Fruit fly (Drosophila melanogaster) whole organism, pupa: ENCODE data around the gene usp.

Source experiments
- CG10348 ChIP-seq: fragments of 200-800 bp; sonication (Bioruptor generic); IDR thresholded peaks from 2 replicates; pipeline ENCODE4 v1.3.6; 2022; ENCODE audit warnings: missing biosample characterization, missing genetic modification characterization
- CG12605 ChIP-seq: fragments of 200-800 bp; sonication (Bioruptor generic); IDR thresholded peaks from 2 replicates; pipeline ENCODE4 v1.3.6; 2022; ENCODE audit warnings: missing biosample characterization, missing genetic modification characterization
- CG13204 ChIP-seq: fragments of 200-800 bp; sonication (Bioruptor generic); optimal IDR thresholded peaks from 2 replicates; lab custom pipeline; 2018; ENCODE audit warnings: missing biosample characterization, mild to moderate bottlenecking, missing genetic modification characterization, moderate library complexity
- CG14655 ChIP-seq: fragments of 200-800 bp; sonication (Bioruptor generic); optimal IDR thresholded peaks from 3 replicates; lab custom pipeline; 2017; ENCODE audit warnings: mild to moderate bottlenecking, missing biosample characterization, missing genetic modification reagents, missing genetic modification characterization
- CG15710 ChIP-seq: fragments of 200-800 bp; sonication (Bioruptor generic); optimal IDR thresholded peaks from 2 replicates; lab custom pipeline; 2018; ENCODE audit warnings: missing biosample characterization, mild to moderate bottlenecking, missing genetic modification characterization, moderate library complexity
- CG17806 ChIP-seq: fragments of 200-800 bp; sonication (Bioruptor generic); optimal IDR thresholded peaks from 2 replicates; lab custom pipeline; 2018; ENCODE audit warnings: missing biosample characterization, mild to moderate bottlenecking, missing genetic modification characterization, moderate library complexity
- CG32121 ChIP-seq: fragments of 200-800 bp; sonication (Bioruptor generic); IDR thresholded peaks from 2 replicates; pipeline ENCODE4 v1.3.6; 2022; ENCODE audit warnings: missing biosample characterization, missing genetic modification characterization
- CG34367 ChIP-seq: fragments of 200-800 bp; sonication (Bioruptor generic); optimal IDR thresholded peaks from 2 replicates; lab custom pipeline; 2018; ENCODE audit warnings: missing biosample characterization, mild to moderate bottlenecking, missing genetic modification characterization
- CG4496 ChIP-seq: fragments of 200-800 bp; sonication (Bioruptor generic); IDR thresholded peaks from 3 replicates; pipeline ENCODE4 v1.3.6; 2022; ENCODE audit warnings: missing biosample characterization, missing genetic modification characterization
- CG8159 ChIP-seq: fragments of 200-800 bp; sonication (Bioruptor generic); optimal IDR thresholded peaks from 3 replicates; lab custom pipeline; 2018; ENCODE audit warnings: missing biosample characterization, mild to moderate bottlenecking, missing genetic modification characterization, moderate library complexity
- CG8301 ChIP-seq: fragments of 200-800 bp; sonication (Bioruptor generic); optimal IDR thresholded peaks from 2 replicates; lab custom pipeline; 2018; ENCODE audit warnings: missing biosample characterization, mild to moderate bottlenecking, missing genetic modification characterization
- CG9948 ChIP-seq: fragments of 200-800 bp; sonication (Bioruptor generic); optimal IDR thresholded peaks from 2 replicates; lab custom pipeline; 2018; ENCODE audit warnings: missing biosample characterization, mild to moderate bottlenecking, missing genetic modification characterization, moderate library complexity
- D1 ChIP-seq: fragments of 200-800 bp; sonication (Bioruptor generic); optimal IDR thresholded peaks from 2 replicates; lab custom pipeline; 2018; ENCODE audit warnings: missing biosample characterization, mild to moderate bottlenecking, missing genetic modification characterization, moderate library complexity
- EcR ChIP-seq: fragments of 200-800 bp; sonication (Bioruptor generic); optimal IDR thresholded peaks from 3 replicates; lab custom pipeline; 2019; ENCODE audit warnings: missing biosample characterization, missing genetic modification characterization, mild to moderate bottlenecking, moderate library complexity, missing genetic modification reagents
- Ets98B ChIP-seq: fragments of 200-800 bp; sonication (Bioruptor generic); IDR thresholded peaks from 2 replicates; pipeline ENCODE4 v1.3.6; 2022; ENCODE audit warnings: missing biosample characterization, missing genetic modification characterization
- Pif1A ChIP-seq: fragments of 200-800 bp; sonication (Bioruptor generic); optimal IDR thresholded peaks from 3 replicates; lab custom pipeline; 2016; ENCODE audit warnings: missing biosample characterization, missing genetic modification characterization
- Pif1B ChIP-seq: fragments of 200-800 bp; sonication (Bioruptor generic); optimal IDR thresholded peaks from 3 replicates; lab custom pipeline; 2016; ENCODE audit warnings: missing biosample characterization, missing genetic modification characterization
- Snoo ChIP-seq: fragments of 200-800 bp; sonication (Bioruptor generic); optimal IDR thresholded peaks from 3 replicates; lab custom pipeline; 2017; ENCODE audit warnings: missing biosample characterization, mild to moderate bottlenecking, missing genetic modification characterization, inconsistent platforms
- fd96Ca ChIP-seq: fragments of 200-800 bp; sonication (Bioruptor generic); IDR thresholded peaks from 3 replicates; pipeline ENCODE4 v1.3.6; 2022; ENCODE audit warnings: missing biosample characterization, missing genetic modification characterization
- gl ChIP-seq: fragments of 200-800 bp; sonication (Bioruptor generic); optimal IDR thresholded peaks from 2 replicates; lab custom pipeline; 2018; ENCODE audit warnings: missing biosample characterization, mild to moderate bottlenecking, missing genetic modification characterization
- rn ChIP-seq: fragments of 200-800 bp; sonication (Bioruptor generic); IDR thresholded peaks from 2 replicates; pipeline ENCODE4 v1.3.6; 2022; ENCODE audit warnings: missing biosample characterization, missing genetic modification characterization

Gene usp

dm6 chrX:2048778-2049686, 6.9 kb upstream of the usp start:
- TF ChIP-seq Ets98B (GFP tag; lab: Robert Waterston, UW) (peak; percentile 43; the same call in 1 of the 2 replicates), CG10348 (GFP tag; lab: Robert Waterston, UW) (no peak), CG13204 (GFP tag; lab: Kevin White, UChicago) (no peak), CG8301 (tag; lab: Kevin White, UChicago) (no peak), CG4496 (GFP tag; lab: Robert Waterston, UW) (peak; percentile 55; the same call in 2 of the 3 replicates), CG34367 (no peak), fd96Ca (GFP tag; lab: Robert Waterston, UW) (0 out of 3 replicates have a peak, but pooled peaks have one; percentile 35), CG8159 (tag; lab: Kevin White, UChicago) (no peak)

dm6 chrX:2043660-2044397, 1.7 kb upstream of the usp start, which contains the start of gene CG4325:
TSS of gene CG4325 (minus strand) at chrX:2043818.
- TF ChIP-seq gl (tag; lab: Kevin White, UChicago) (no peak), D1 (tag; lab: Kevin White, UChicago) (no peak), CG8159 (tag; lab: Kevin White, UChicago) (no peak), Snoo (tag; lab: Kevin White, UChicago) (no peak), CG13204 (GFP tag; lab: Kevin White, UChicago) (peak; percentile 26), CG12605 (GFP tag; lab: Robert Waterston, UW) (no peak), fd96Ca (GFP tag; lab: Robert Waterston, UW) (no peak), rn (GFP tag; lab: Robert Waterston, UW) (no peak)

- TF ChIP-seq CG12605 (GFP tag; lab: Robert Waterston, UW): no peak
- peak; percentile 47 for TF ChIP-seq CG8301 (tag; lab: Kevin White, UChicago)
- peak; percentile 70; the same call in 1 of the 3 replicates for TF ChIP-seq fd96Ca (GFP tag; lab: Robert Waterston, UW)
- TF ChIP-seq Pif1A: peak; percentile 63
- no peak for TF ChIP-seq CG10348 (GFP tag; lab: Robert Waterston, UW)
- peak; percentile 38 for TF ChIP-seq Ets98B (GFP tag; lab: Robert Waterston, UW)
- peak; percentile 64 for TF ChIP-seq CG14655
- TF ChIP-seq gl (tag; lab: Kevin White, UChicago): no peak
- peak; percentile 15 for TF ChIP-seq CG34367
- peak; percentile 58 for TF ChIP-seq CG17806 (tag; lab: Kevin White, UChicago)
- peak; percentile 63; the same call in 2 of the 3 replicates for TF ChIP-seq CG4496 (GFP tag; lab: Robert Waterston, UW)
- peak; percentile 66 for TF ChIP-seq CG15710
- TF ChIP-seq CG9948 (tag; lab: Kevin White, UChicago): peak; percentile 50
- TF ChIP-seq Pif1B (GFP tag; lab: Kevin White, UChicago): peak; percentile 42
- TF ChIP-seq CG8159 (tag; lab: Kevin White, UChicago): peak; percentile 68
- TF ChIP-seq D1 (tag; lab: Kevin White, UChicago): no peak
- TF ChIP-seq Snoo (tag; lab: Kevin White, UChicago): peak; percentile 49
- no peak for TF ChIP-seq CG32121 (GFP tag; lab: Robert Waterston, UW)
- TF ChIP-seq CG13204 (GFP tag; lab: Kevin White, UChicago): peak; percentile 11
- TF ChIP-seq EcR (GFP tag; lab: Kevin White, UChicago): no peak
- TF ChIP-seq rn (GFP tag; lab: Robert Waterston, UW): 0 out of 2 replicates have a peak, but pooled peaks have one; percentile 19
Measured at dm6 chrX:2041312-2041918, 696 bp downstream of the usp start, which contains the start of gene CG4313. TSS of gene CG4313 (plus strand) at chrX:2041868.

- no peak for TF ChIP-seq CG34367
- TF ChIP-seq, all 21 proteins: peak for 0
Measured at dm6 chrX:2037605-2038004, 4.5 kb downstream of the usp start.

- TF ChIP-seq CG12605 (GFP tag; lab: Robert Waterston, UW): no peak
- TF ChIP-seq CG9948 (tag; lab: Kevin White, UChicago): no peak
- no peak for TF ChIP-seq CG32121 (GFP tag; lab: Robert Waterston, UW)
- TF ChIP-seq CG17806 (tag; lab: Kevin White, UChicago): no peak
- peak; percentile 63 for TF ChIP-seq CG14655
- TF ChIP-seq CG4496 (GFP tag; lab: Robert Waterston, UW): no peak; the same call in 2 of the 3 replicates
- peak; percentile 1 for TF ChIP-seq Pif1B (GFP tag; lab: Kevin White, UChicago)
- no peak for TF ChIP-seq CG10348 (GFP tag; lab: Robert Waterston, UW)
- TF ChIP-seq Pif1A: peak; percentile 19
- TF ChIP-seq CG8301 (tag; lab: Kevin White, UChicago): peak; percentile 52
- no peak for TF ChIP-seq EcR (GFP tag; lab: Kevin White, UChicago)
Measured at dm6 chrX:2036800-2037488, 5.2 kb downstream of the usp start.
